Worm (Caenorhabditis elegans): ENCODE data around the gene gst-30.

The gst-30 gene

ce11 chrII:4955353-4955752, 20.5 kb upstream of the gst-30 start, which contains the start of gene pbs-3 (continued):
- TF ChIP-seq tbp1 (GFP tag; optimal IDR thresholded peaks at IDR 0.05) = no peak

ce11 chrII:4954099-4954959, 19.5 kb upstream of the gst-30 start:
- TF ChIP-seq ccch-3 (GFP tag; optimal IDR thresholded peaks at IDR 0.05) (no peak), Y53F4B.3 (GFP tag; IDR thresholded peaks at IDR 0.05) (no peak), ama-1 (optimal IDR thresholded peaks at IDR 0.05) (no peak), ama-1 (GFP tag; optimal IDR thresholded peaks at IDR 0.05) (no peak), T26A5.8 (tag; optimal IDR thresholded peaks at IDR 0.05) (no peak), Y56A3A.18 (GFP tag; IDR thresholded peaks at IDR 0.05) (no peak), C06A6.2 (GFP tag; conservative IDR thresholded peaks at IDR 0.05) (0 out of 2 replicates have a peak, but pooled peaks have one; percentile 20), nhr-80 (tag; optimal IDR thresholded peaks at IDR 0.05) (no peak), Y95B8A.8 (GFP tag; IDR thresholded peaks at IDR 0.05) (no peak), gei-17 (GFP tag; optimal IDR thresholded peaks at IDR 0.05) (no peak), snpc-1.1 (tag; optimal IDR thresholded peaks at IDR 0.05; ENCODE audit: insufficient read depth) (no peak), tbp1 (GFP tag; optimal IDR thresholded peaks at IDR 0.05) (peak; percentile 7), rcor-1 (GFP tag; IDR thresholded peaks at IDR 0.05) (no peak), sdz-38 (tag; optimal IDR thresholded peaks at IDR 0.05) (no peak), F37B4.10 (GFP tag; IDR thresholded peaks at IDR 0.05) (no peak), ceh-27 (GFP tag; optimal IDR thresholded peaks at IDR 0.05) (no peak), snpc-3.4 (tag; optimal IDR thresholded peaks at IDR 0.05) (peak; percentile 21), bed-2 (GFP tag; IDR thresholded peaks at IDR 0.05) (no peak), hlh-26 (GFP tag; conservative IDR thresholded peaks at IDR 0.05) (no peak), ZK185.1 (tag; optimal IDR thresholded peaks at IDR 0.05; ENCODE audit: poor library complexity, severe bottlenecking) (no peak), F33H1.4 (GFP tag; IDR thresholded peaks at IDR 0.05) (no peak), madf-3 (GFP tag; IDR thresholded peaks at IDR 0.05) (peak; percentile 82; the same call in 1 of the 2 replicates), ceh-58 (GFP tag; IDR thresholded peaks at IDR 0.05) (no peak), dpff-1 (tag; optimal IDR thresholded peaks at IDR 0.05) (no peak), madf-10 (tag; optimal IDR thresholded peaks at IDR 0.05) (no peak), F49E8.2 (tag; optimal IDR thresholded peaks at IDR 0.05; ENCODE audit: insufficient read depth) (no peak), lsl-1 (GFP tag; optimal IDR thresholded peaks at IDR 0.05) (no peak), lsy-27 (tag; optimal IDR thresholded peaks at IDR 0.05; ENCODE audit: borderline replicate concordance, insufficient read depth) (no peak), xnd-1 (tag; optimal IDR thresholded peaks at IDR 0.05) (no peak), cebp-2 (GFP tag; IDR thresholded peaks at IDR 0.05) (no peak), him-1 (tag; optimal IDR thresholded peaks at IDR 0.05) (no peak), tbx-9 (tag; optimal IDR thresholded peaks at IDR 0.05; ENCODE audit: borderline replicate concordance) (no peak), lir-1 (GFP tag; conservative IDR thresholded peaks at IDR 0.05) (no peak), snpc-1.3 (tag; optimal IDR thresholded peaks at IDR 0.05; ENCODE audit: insufficient read depth) (no peak), ekl-4 (GFP tag; IDR thresholded peaks at IDR 0.05) (0 out of 2 replicates have a peak, but pooled peaks have one; percentile 9), C17E4.6 (GFP tag; IDR thresholded peaks at IDR 0.05) (no peak), hmg-20 (GFP tag; IDR thresholded peaks at IDR 0.05) (no peak), B0336.3 (GFP tag; IDR thresholded peaks at IDR 0.05) (0 out of 2 replicates have a peak, but pooled peaks have one; percentile 30), ztf-3 (GFP tag; optimal IDR thresholded peaks at IDR 0.05) (no peak), F52B5.7 (tag; optimal IDR thresholded peaks at IDR 0.05) (no peak), ztf-18 (tag; optimal IDR thresholded peaks at IDR 0.05) (no peak), hmg-1.2 (GFP tag; IDR thresholded peaks at IDR 0.05) (no peak), bed-1 (GFP tag; IDR thresholded peaks at IDR 0.05) (no peak), egrh-3 (GFP tag; IDR thresholded peaks at IDR 0.05) (no peak), B0035.1 (tag; optimal IDR thresholded peaks at IDR 0.05) (no peak)

Data from whole organism, young adult.